Worm (Caenorhabditis elegans): ENCODE data around the gene C48B4.11.

Gene C48B4.11

ce11 chrIII:9565973-9566372 lies at the start of gene C48B4.11:
Gene C48B4.11 (minus strand): TSS chrIII:9566115.
- TF ChIP-seq lsl-1 (GFP tag; optimal IDR thresholded peaks at IDR 0.05) = peak; percentile 93
- peak; percentile 82 for TF ChIP-seq madf-6 (GFP tag; IDR thresholded peaks at IDR 0.05)
- TF ChIP-seq him-1 (tag; optimal IDR thresholded peaks at IDR 0.05) = peak; percentile 48
- 0 out of 2 replicates have a peak, but pooled peaks have one; percentile 20 for TF ChIP-seq dox-1 (GFP tag; IDR thresholded peaks at IDR 0.05)
- TF ChIP-seq efl-1 (GFP tag; optimal IDR thresholded peaks at IDR 0.05) = peak; percentile 12
- TF ChIP-seq unc-62 (GFP tag; optimal IDR thresholded peaks at IDR 0.05) = no peak
- peak; percentile 68 for TF ChIP-seq xnd-1 (tag; optimal IDR thresholded peaks at IDR 0.05)
- TF ChIP-seq ztf-22 (GFP tag; optimal IDR thresholded peaks at IDR 0.05) = no peak
- TF ChIP-seq mel-28 (tag; optimal IDR thresholded peaks at IDR 0.05; ENCODE audit: borderline replicate concordance) = no peak
- TF ChIP-seq madf-8 (GFP tag; conservative IDR thresholded peaks at IDR 0.05) = peak; percentile 61
- peak; percentile 87 for TF ChIP-seq F33H1.4 (GFP tag; IDR thresholded peaks at IDR 0.05)
- peak; percentile 25 for TF ChIP-seq F49E8.2 (tag; optimal IDR thresholded peaks at IDR 0.05; ENCODE audit: insufficient read depth)
- TF ChIP-seq hlh-12 (tag; optimal IDR thresholded peaks at IDR 0.05) = no peak
- TF ChIP-seq nfya-1 (tag; optimal IDR thresholded peaks at IDR 0.05; ENCODE audit: borderline replicate concordance, insufficient read depth) = no peak
- no peak for TF ChIP-seq pbrm-1 (GFP tag; IDR thresholded peaks at IDR 0.05)
- no peak for TF ChIP-seq T07F8.4 (tag; optimal IDR thresholded peaks at IDR 0.05)
- no peak for TF ChIP-seq gei-17 (GFP tag; optimal IDR thresholded peaks at IDR 0.05)

- TF ChIP-seq F22D6.2 (tag; optimal IDR thresholded peaks at IDR 0.05) (no peak), Y67H2A.10 (GFP tag; conservative IDR thresholded peaks at IDR 0.05) (no peak), D2030.7 (GFP tag; IDR thresholded peaks at IDR 0.05) (no peak; the same call in 1 of the 2 replicates), ztf-22 (GFP tag; optimal IDR thresholded peaks at IDR 0.05) (no peak), pbrm-1 (GFP tag; IDR thresholded peaks at IDR 0.05) (peak; percentile 64), aptf-3 (GFP tag; IDR thresholded peaks at IDR 0.05) (no peak), pha-4 (tag; optimal IDR thresholded peaks at IDR 0.05) (no peak), dpl-1 (GFP tag; optimal IDR thresholded peaks at IDR 0.05) (no peak), zfh-2 (GFP tag; conservative IDR thresholded peaks at IDR 0.05) (no peak), nfya-2 (GFP tag; IDR thresholded peaks at IDR 0.05) (0 out of 2 replicates have a peak, but pooled peaks have one; percentile 11), somi-1 (GFP tag; optimal IDR thresholded peaks at IDR 0.05) (no peak), hsf-1 (GFP tag; IDR thresholded peaks at IDR 0.05) (peak; percentile 84), Y79H2A.3 (GFP tag; conservative IDR thresholded peaks at IDR 0.05) (no peak; the same call in 1 of the 2 replicates), rec-8 (tag; optimal IDR thresholded peaks at IDR 0.05) (no peak), Y56A3A.18 (GFP tag; IDR thresholded peaks at IDR 0.05) (peak; percentile 69; the same call in 1 of the 2 replicates), cebp-1 (GFP tag; IDR thresholded peaks at IDR 0.05) (no peak), cebp-1 (tag; optimal IDR thresholded peaks at IDR 0.05) (no peak), snpc-1.3 (tag; optimal IDR thresholded peaks at IDR 0.05; ENCODE audit: insufficient read depth) (peak; percentile 58), hmg-20 (GFP tag; IDR thresholded peaks at IDR 0.05) (no peak), dox-1 (GFP tag; IDR thresholded peaks at IDR 0.05) (no peak), ceh-100 (GFP tag; IDR thresholded peaks at IDR 0.05) (peak; percentile 49; the same call in 1 of the 2 replicates), nhr-179 (tag; optimal IDR thresholded peaks at IDR 0.05) (no peak), ztf-6 (GFP tag; IDR thresholded peaks at IDR 0.05) (no peak), lin-54 (GFP tag; optimal IDR thresholded peaks at IDR 0.05) (peak; percentile 63), madf-3 (GFP tag; IDR thresholded peaks at IDR 0.05) (peak; percentile 50; the same call in 1 of the 2 replicates), Y53F4B.3 (GFP tag; IDR thresholded peaks at IDR 0.05) (no peak), lsy-27 (tag; optimal IDR thresholded peaks at IDR 0.05; ENCODE audit: borderline replicate concordance, insufficient read depth) (no peak), nfyb-1 (GFP tag; IDR thresholded peaks at IDR 0.05) (no peak), nhr-120 (GFP tag; IDR thresholded peaks at IDR 0.05) (no peak), K11D2.4 (GFP tag; IDR thresholded peaks at IDR 0.05) (no peak), F33H1.4 (GFP tag; IDR thresholded peaks at IDR 0.05) (peak; percentile 15; the same call in 1 of the 2 replicates), athp-1 (tag; optimal IDR thresholded peaks at IDR 0.05) (peak; percentile 80), ztf-25 (GFP tag; IDR thresholded peaks at IDR 0.05) (no peak)
Measured at ce11 chrIII:9615114-9615513, 49.2 kb upstream of the C48B4.11 start.
